Fruit fly (Drosophila melanogaster): ENCODE measurements around the gene Ir62a.

Ir62a gene

DNA sequence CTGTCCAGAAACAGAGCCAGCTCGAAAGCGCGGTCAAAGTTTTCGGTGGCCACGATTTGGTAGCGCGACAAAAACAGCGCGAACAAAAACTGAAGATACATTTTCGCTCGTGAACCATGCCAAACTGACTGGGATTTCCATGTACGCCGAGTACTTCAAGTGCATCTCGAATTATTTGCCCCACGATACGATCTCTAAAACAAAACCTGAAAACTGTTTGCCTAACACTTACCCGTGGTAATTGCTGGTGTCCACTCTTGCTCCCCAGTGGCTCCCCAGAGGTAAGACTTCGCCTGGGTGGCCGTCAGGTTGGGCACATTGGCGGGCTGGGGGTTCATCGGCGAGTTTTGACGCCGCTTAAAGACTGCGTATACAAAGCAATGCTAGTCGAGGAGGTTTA, at the start of gene Ir62a:
TSS of gene Ir62a (minus strand) at position 101 of the 400 bp plus-strand sequence.
- TF ChIP-seq E2f2 (GFP tag; IDR thresholded peaks at IDR 0.05) = no peak
- TF ChIP-seq pnt (GFP tag; optimal IDR thresholded peaks at IDR 0.05) = no peak
- no peak for TF ChIP-seq nerfin-2 (GFP tag; IDR thresholded peaks at IDR 0.05; ENCODE audit: partially characterized antibody)
- TF ChIP-seq CG31365 (tag; optimal IDR thresholded peaks at IDR 0.05) = no peak
- no peak for TF ChIP-seq da (GFP tag; optimal IDR thresholded peaks at IDR 0.05)
- TF ChIP-seq Myb (GFP tag; optimal IDR thresholded peaks at IDR 0.05) = no peak
- TF ChIP-seq tll (GFP tag; optimal IDR thresholded peaks at IDR 0.05) = no peak
- no peak for TF ChIP-seq ham (GFP tag; IDR thresholded peaks at IDR 0.05)
- no peak for TF ChIP-seq Oli (tag; optimal IDR thresholded peaks at IDR 0.05)
- TF ChIP-seq en (GFP tag; optimal IDR thresholded peaks at IDR 0.05) = no peak

- TF ChIP-seq Ets65A (GFP tag) = peak; percentile 9
- TF ChIP-seq al (GFP tag; IDR thresholded peaks at IDR 0.05) = no peak
- no peak for TF ChIP-seq zfh2 (GFP tag; optimal IDR thresholded peaks at IDR 0.05)
- TF ChIP-seq Stat92E (GFP tag; optimal IDR thresholded peaks at IDR 0.05) = no peak
- TF ChIP-seq CG10274 (GFP tag; optimal IDR thresholded peaks at IDR 0.05) = peak; percentile 90
- no peak for TF ChIP-seq H15 (GFP tag; IDR thresholded peaks at IDR 0.05)
- TF ChIP-seq CG6689 (GFP tag; IDR thresholded peaks at IDR 0.05) = no peak
- no peak for TF ChIP-seq CG11398 (GFP tag; optimal IDR thresholded peaks at IDR 0.05)
- TF ChIP-seq Ets97D (GFP tag; optimal IDR thresholded peaks at IDR 0.05) = no peak
- no peak for TF ChIP-seq Asciz (GFP tag; optimal IDR thresholded peaks at IDR 0.05)
- TF ChIP-seq eve (GFP tag; optimal IDR thresholded peaks at IDR 0.05) = peak in 1 of 2 experiments; percentile 78
- no peak for TF ChIP-seq NFAT (GFP tag; IDR thresholded peaks at IDR 0.05)
Observed at dm6 chr3L:1580821-1581220, 49.8 kb upstream of the Ir62a start.

- TF ChIP-seq hb (GFP tag; IDR thresholded peaks at IDR 0.05; ENCODE audit: partially characterized antibody) = no peak
- TF ChIP-seq tio (GFP tag; optimal IDR thresholded peaks at IDR 0.05) = no peak
- TF ChIP-seq CG17912 (GFP tag; optimal IDR thresholded peaks at IDR 0.05) = no peak
- no peak for TF ChIP-seq GATAe (GFP tag; conservative IDR thresholded peaks at IDR 0.05)
- TF ChIP-seq CG12219 (GFP tag; optimal IDR thresholded peaks at IDR 0.05) = no peak
- TF ChIP-seq CG2889 (GFP tag; IDR thresholded peaks at IDR 0.05) = no peak
- TF ChIP-seq Six4 (GFP tag; optimal IDR thresholded peaks at IDR 0.05) = no peak
- TF ChIP-seq CG17385 (GFP tag; optimal IDR thresholded peaks at IDR 0.05) = no peak
- no peak for TF ChIP-seq CG7372 (GFP tag; IDR thresholded peaks at IDR 0.05)
- TF ChIP-seq Nf-YB (GFP tag; optimal IDR thresholded peaks at IDR 0.05) = no peak
- TF ChIP-seq kni (GFP tag; optimal IDR thresholded peaks at IDR 0.05) = no peak
- TF ChIP-seq cato (GFP tag; optimal IDR thresholded peaks at IDR 0.05; ENCODE audit: borderline replicate concordance) = no peak
- no peak for TF ChIP-seq CG42726 (GFP tag; IDR thresholded peaks at IDR 0.05; ENCODE audit: partially characterized antibody)
- TF ChIP-seq sd (tag; optimal IDR thresholded peaks at IDR 0.05) = peak; percentile 71
- TF ChIP-seq CG6854 (GFP tag; optimal IDR thresholded peaks at IDR 0.05) = no peak
- TF ChIP-seq NK7.1 (GFP tag; optimal IDR thresholded peaks at IDR 0.05) = no peak
- TF ChIP-seq CG12769 (tag; optimal IDR thresholded peaks at IDR 0.05) = peak; percentile 79
- TF ChIP-seq fd3F (GFP tag; optimal IDR thresholded peaks at IDR 0.05) = no peak
- TF ChIP-seq CG31224 (GFP tag; IDR thresholded peaks at IDR 0.05) = no peak
- TF ChIP-seq Asciz (GFP tag; optimal IDR thresholded peaks at IDR 0.05) = no peak
- TF ChIP-seq crol (GFP tag; IDR thresholded peaks at IDR 0.05) = peak; percentile 79
- no peak for TF ChIP-seq Mes4 (GFP tag; optimal IDR thresholded peaks at IDR 0.05)
- no peak for TF ChIP-seq lilli (GFP tag; optimal IDR thresholded peaks at IDR 0.05)
- TF ChIP-seq CG10543 (GFP tag; optimal IDR thresholded peaks at IDR 0.05) = peak; percentile 46
- no peak for TF ChIP-seq CG7357 (GFP tag; IDR thresholded peaks at IDR 0.05)
- TF ChIP-seq chinmo (GFP tag; IDR thresholded peaks at IDR 0.05; ENCODE audit: partially characterized antibody) = 0 out of 4 replicates have a peak, but pooled peaks have one; percentile 23
- TF ChIP-seq cas (GFP tag; IDR thresholded peaks at IDR 0.05) = no peak
- TF ChIP-seq az2 (GFP tag; optimal IDR thresholded peaks at IDR 0.05) = no peak
- no peak for TF ChIP-seq CG17359 (tag; optimal IDR thresholded peaks at IDR 0.05)
Observed at dm6 chr3L:1580194-1580593, 49.1 kb upstream of the Ir62a start.
